Fruit fly (Drosophila melanogaster) whole organism, wandering third instar larva: Measurements from ENCODE around the gene CG31388.

Experiments used
- Abd-B ChIP-seq: fragments of >200 bp; optimal IDR thresholded peaks from 2 replicates; lab custom pipeline; 2017; ENCODE audit warnings: missing biosample characterization, missing genetic modification characterization
- Dif ChIP-seq: fragments of 200-275, 200-300 bp; sonication (Bioruptor generic); optimal IDR thresholded peaks from 2 replicates; lab custom pipeline; 2018; ENCODE audit warnings: missing biosample characterization, missing genetic modification characterization; ENCODE audit not compliant: partially characterized antibody
- HLH106 ChIP-seq: fragments of 200-800 bp; optimal IDR thresholded peaks from 3 replicates; lab custom pipeline; 2019; ENCODE audit warnings: missing biosample characterization, mild to moderate bottlenecking, missing genetic modification characterization, moderate library complexity
- Hr83 ChIP-seq: fragments of 200-300 bp; sonication (Bioruptor generic); optimal IDR thresholded peaks from 2 replicates; lab custom pipeline; 2016; ENCODE audit warnings: missing biosample characterization, mild to moderate bottlenecking, missing genetic modification characterization, moderate library complexity; ENCODE audit not compliant: poor library complexity, severe bottlenecking
- Jra ChIP-seq: sonication (Bioruptor generic); optimal IDR thresholded peaks from 2 replicates; lab custom pipeline; 2016; ENCODE audit warnings: missing biosample characterization, missing genetic modification characterization
- OdsH ChIP-seq: fragments of 200-800 bp; sonication (Bioruptor generic); optimal IDR thresholded peaks from 2 replicates; lab custom pipeline; 2016; ENCODE audit warnings: missing biosample characterization, mild to moderate bottlenecking, missing genetic modification characterization
- Vsx2 ChIP-seq: fragments of 200-300, 225-300 bp; sonication (Bioruptor generic); optimal IDR thresholded peaks from 2 replicates; lab custom pipeline; 2018; ENCODE audit warnings: missing biosample characterization, missing genetic modification characterization; ENCODE audit not compliant: partially characterized antibody
- fru ChIP-seq: fragments of 200-800 bp; sonication (Bioruptor generic); optimal IDR thresholded peaks from 3 replicates; lab custom pipeline; 2016; ENCODE audit warnings: missing biosample characterization, mild to moderate bottlenecking, missing genetic modification characterization
- h ChIP-seq: fragments of 200-800 bp; sonication (Bioruptor generic); optimal IDR thresholded peaks from 3 replicates; lab custom pipeline; 2016; ENCODE audit warnings: missing biosample characterization, mild to moderate bottlenecking, missing genetic modification characterization
- lola ChIP-seq: fragments of >200 bp; optimal IDR thresholded peaks from 2 replicates; lab custom pipeline; 2017; ENCODE audit warnings: missing biosample characterization, missing genetic modification characterization
- psq ChIP-seq: fragments of 200-800 bp; sonication (Bioruptor generic); optimal IDR thresholded peaks from 3 replicates; lab custom pipeline; 2017; ENCODE audit warnings: missing biosample characterization, mild to moderate bottlenecking, missing genetic modification characterization, moderate library complexity
- tai ChIP-seq: sonication (Bioruptor generic); optimal IDR thresholded peaks from 2 replicates; lab custom pipeline; 2016; ENCODE audit warnings: missing biosample characterization, missing genetic modification characterization

- TF ChIP-seq Jra (GFP tag; lab: Kevin White, UChicago) (no peak), Abd-B (GFP tag; lab: Kevin White, UChicago) (no peak), tai (GFP tag; lab: Kevin White, UChicago) (no peak), fru (peak; percentile 76), h (GFP tag; lab: Kevin White, UChicago) (peak; percentile 85), psq (GFP tag; lab: Kevin White, UChicago) (peak; percentile 74), OdsH (peak; percentile 85), lola (GFP tag; lab: Kevin White, UChicago) (no peak), Dif (GFP tag; lab: Kevin White, UChicago) (no peak), HLH106 (tag; lab: Kevin White, UChicago) (peak; percentile 65), Vsx2 (no peak), Hr83 (GFP tag; lab: Kevin White, UChicago) (no peak)
These were observed 36.7 kb upstream of the CG31388 start for dm6 chr3R:11200885-11201421.
